Worm (Caenorhabditis elegans) whole organism, midembryonic: ENCODE measurements around the gene F08F8.6.

Source experiments
- T22C8.4 ChIP-seq: fragments of 200-800 bp; sonication (Bioruptor generic); IDR thresholded peaks from 2 replicates; pipeline ENCODE4 v1.3.6; 2022; ENCODE audit warnings: missing genetic modification characterization, missing compliant biosample characterization
- cog-1 ChIP-seq: sonication (generic microtip); optimal IDR thresholded peaks from 2 replicates; lab custom pipeline; 2016; ENCODE audit warnings: missing genetic modification characterization, missing compliant biosample characterization
- flt-1 ChIP-seq: fragments of 200-800 bp; sonication (Bioruptor generic); IDR thresholded peaks from 2 replicates; pipeline ENCODE4 v1.3.6; 2022; ENCODE audit warnings: missing genetic modification characterization, missing compliant biosample characterization
- klf-2 ChIP-seq: fragments of 200-800 bp; sonication (Bioruptor generic); conservative IDR thresholded peaks from 2 replicates; pipeline ENCODE4 v1.3.6; 2022; ENCODE audit warnings: missing genetic modification reagents, missing genetic modification characterization, missing compliant biosample characterization
- med-1 ChIP-seq: sonication (generic microtip); optimal IDR thresholded peaks from 2 replicates; lab custom pipeline; 2017; ENCODE audit warnings: missing genetic modification characterization, mild to moderate bottlenecking, missing compliant biosample characterization, antibody characterized with exemption, missing genetic modification reagents; ENCODE audit not compliant: insufficient read depth
- ref-1 ChIP-seq: fragments of 200-800 bp; sonication (Bioruptor generic); conservative IDR thresholded peaks from 2 replicates; pipeline ENCODE4 v1.3.6; 2022; ENCODE audit warnings: missing genetic modification reagents, missing genetic modification characterization, missing compliant biosample characterization
- tab-1 ChIP-seq: fragments of 200-800 bp; sonication (Bioruptor generic); IDR thresholded peaks from 2 replicates; pipeline ENCODE4 v1.3.6; 2022; ENCODE audit warnings: missing genetic modification characterization, missing compliant biosample characterization
- ztf-23 ChIP-seq: fragments of 200-800 bp; sonication (Bioruptor generic); IDR thresholded peaks from 2 replicates; pipeline ENCODE4 v1.3.6; 2022; ENCODE audit warnings: missing genetic modification reagents, missing genetic modification characterization, missing compliant biosample characterization
- ztf-29 ChIP-seq: fragments of 200-800 bp; sonication (Bioruptor generic); IDR thresholded peaks from 2 replicates; pipeline ENCODE4 v1.3.6; 2022; ENCODE audit warnings: missing genetic modification reagents, missing genetic modification characterization, missing compliant biosample characterization

F08F8.6 gene

ce11 chrIII:7385929-7386328 lies 42.4 kb downstream of the F08F8.6 start, which contains the start of gene trd-1:
TSS of gene trd-1 (plus strand) at chrIII:7386229.
- TF ChIP-seq ztf-29 (GFP tag; lab: Robert Waterston, UW), result no peak
- TF ChIP-seq med-1 (GFP tag; lab: Kevin White, UChicago), result no peak
- no peak for TF ChIP-seq ztf-23
- no peak for TF ChIP-seq T22C8.4 (GFP tag; lab: Robert Waterston, UW)
- TF ChIP-seq tab-1 (GFP tag; lab: Robert Waterston, UW), result no peak

- TF ChIP-seq ztf-23 (0 out of 2 replicates have a peak, but pooled peaks have one; percentile 37), flt-1 (GFP tag; lab: Robert Waterston, UW) (0 out of 2 replicates have a peak, but pooled peaks have one; percentile 50)
These were observed 43.0 kb downstream of the F08F8.6 start for ce11 chrIII:7386539-7386938.

DNA sequence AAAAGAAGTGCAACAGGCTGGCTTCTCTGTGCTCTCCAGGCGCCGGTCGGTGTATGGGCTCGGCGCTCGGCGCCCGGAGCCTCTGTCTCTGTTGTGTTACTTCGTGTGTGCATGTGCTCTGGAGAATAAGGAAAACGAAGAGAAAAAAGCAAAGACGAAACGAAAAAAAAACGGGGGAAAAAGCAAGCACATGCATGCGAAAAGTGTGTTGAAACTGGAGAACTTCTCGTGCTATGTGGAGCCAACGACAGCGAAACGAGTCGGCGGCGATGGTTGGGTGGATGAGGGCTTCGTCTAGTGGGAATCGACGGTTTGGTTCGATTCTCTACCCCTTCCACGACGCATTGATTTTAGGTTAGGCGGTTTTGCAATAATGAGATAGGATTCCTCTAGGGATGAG lies 43.9 kb downstream of the F08F8.6 start:
- TF ChIP-seq ztf-23, result 0 out of 2 replicates have a peak, but pooled peaks have one; percentile 33
- no peak for TF ChIP-seq tab-1 (GFP tag; lab: Robert Waterston, UW)

ce11 chrIII:7395354-7395753 lies 51.9 kb downstream of the F08F8.6 start, which contains the start of gene lgc-50:
TSS of gene lgc-50 (minus strand) at chrIII:7395454.
- TF ChIP-seq tab-1 (GFP tag; lab: Robert Waterston, UW) (no peak), ztf-23 (no peak), T22C8.4 (GFP tag; lab: Robert Waterston, UW) (no peak), med-1 (GFP tag; lab: Kevin White, UChicago) (no peak), ztf-29 (GFP tag; lab: Robert Waterston, UW) (no peak), cog-1 (tag; lab: Kevin White, UChicago) (no peak), ref-1 (GFP tag; lab: Robert Waterston, UW) (no peak), klf-2 (GFP tag; lab: Robert Waterston, UW) (no peak)
